Fruit fly (Drosophila melanogaster): ENCODE results near the gene Mst36Fa.

Gene Mst36Fa

DNA sequence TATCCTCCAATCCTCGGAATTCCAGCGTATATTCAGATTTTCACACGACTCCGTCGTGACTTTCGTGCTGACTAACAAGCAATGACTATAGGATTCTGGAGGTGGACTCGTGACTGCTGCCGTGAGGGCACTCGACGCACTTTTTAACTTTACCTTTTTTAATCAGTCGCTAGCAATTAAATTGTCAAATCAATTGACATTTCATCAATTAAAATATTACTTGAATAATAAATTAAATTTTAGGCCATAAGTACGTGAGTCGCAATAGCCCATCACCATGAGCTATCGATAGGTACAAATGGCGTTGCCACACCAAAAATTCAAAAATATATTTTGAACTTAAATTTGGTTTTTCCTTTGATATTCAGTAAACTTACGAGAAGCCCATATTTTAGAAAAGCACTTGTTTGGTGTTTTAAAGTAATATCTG lies 28.8 kb upstream of the Mst36Fa start, which contains the start of gene Jwa (continued):
- TF ChIP-seq CG14710 (tag; optimal IDR thresholded peaks at IDR 0.05) (peak; percentile 88), GATAe (GFP tag; conservative IDR thresholded peaks at IDR 0.05) (peak; percentile 41; the same call in 1 of the 2 replicates), Ets65A (GFP tag) (peak; percentile 99), Awh (GFP tag; IDR thresholded peaks at IDR 0.05) (peak; percentile 80), schlank (tag; optimal IDR thresholded peaks at IDR 0.05) (peak; percentile 72), HLH3B (GFP tag; IDR thresholded peaks at IDR 0.05) (peak; percentile 94), Spps (tag; optimal IDR thresholded peaks at IDR 0.05) (peak; percentile 72), CG32772 (GFP tag; IDR thresholded peaks at IDR 0.05) (peak; percentile 88), CG1024 (GFP tag; IDR thresholded peaks at IDR 0.05) (peak; percentile 87), CG30431 (GFP tag; optimal IDR thresholded peaks at IDR 0.05) (peak; percentile 96), Mrtf (GFP tag; IDR thresholded peaks at IDR 0.05) (peak; percentile 84), Tbp (GFP tag; optimal IDR thresholded peaks at IDR 0.05) (no peak), gsb (GFP tag; IDR thresholded peaks at IDR 0.05) (peak; percentile 74), CG16863 (GFP tag; optimal IDR thresholded peaks at IDR 0.05) (peak; percentile 84), CoRest (tag; optimal IDR thresholded peaks at IDR 0.05) (peak; percentile 93), dpn (GFP tag; optimal IDR thresholded peaks at IDR 0.05) (peak; percentile 89 to 98), Dref (GFP tag; IDR thresholded peaks at IDR 0.05) (peak; percentile 68), dimm (GFP tag; IDR thresholded peaks at IDR 0.05) (peak; percentile 85), MTF-1 (GFP tag; optimal IDR thresholded peaks at IDR 0.05; ENCODE audit: borderline replicate concordance) (no peak), lmd (GFP tag; IDR thresholded peaks at IDR 0.05) (peak; percentile 91), jigr1 (GFP tag; IDR thresholded peaks at IDR 0.05) (peak; percentile 88), CG9727 (GFP tag; optimal IDR thresholded peaks at IDR 0.05) (peak; percentile 81), CG2202 (tag; optimal IDR thresholded peaks at IDR 0.05) (peak; percentile 91), dmrt99B (tag; optimal IDR thresholded peaks at IDR 0.05) (peak; percentile 84), hb (GFP tag; IDR thresholded peaks at IDR 0.05; ENCODE audit: partially characterized antibody) (peak; percentile 99), stc (GFP tag; IDR thresholded peaks at IDR 0.05) (peak; percentile 78), CG12071 (GFP tag; optimal IDR thresholded peaks at IDR 0.05) (no peak), Ets97D (GFP tag; optimal IDR thresholded peaks at IDR 0.05) (peak; percentile 77), CG17186 (GFP tag; optimal IDR thresholded peaks at IDR 0.05) (peak; percentile 36), Ravus (GFP tag; IDR thresholded peaks at IDR 0.05) (peak; percentile 53), CG14860 (GFP tag; IDR thresholded peaks at IDR 0.05; ENCODE audit: partially characterized antibody) (peak; percentile 100), nerfin-1 (tag; optimal IDR thresholded peaks at IDR 0.05) (peak; percentile 89), corto (GFP tag; optimal IDR thresholded peaks at IDR 0.05) (peak; percentile 22), Meics (GFP tag; optimal IDR thresholded peaks at IDR 0.05) (peak; percentile 80), Dfd (GFP tag; optimal IDR thresholded peaks at IDR 0.05) (no peak), CrebB (tag; optimal IDR thresholded peaks at IDR 0.05) (peak; percentile 90), CG8359 (GFP tag; optimal IDR thresholded peaks at IDR 0.05; ENCODE audit: borderline replicate concordance) (peak; percentile 10), CG3726 (GFP tag; IDR thresholded peaks at IDR 0.05) (peak; percentile 90), fd64A (GFP tag; optimal IDR thresholded peaks at IDR 0.05) (no peak), CG4617 (GFP tag; optimal IDR thresholded peaks at IDR 0.05; ENCODE audit: borderline replicate concordance) (peak; percentile 97), wor (GFP tag; IDR thresholded peaks at IDR 0.05) (peak; percentile 80), Hmr (GFP tag; optimal IDR thresholded peaks at IDR 0.05) (peak; percentile 97), Doc3 (GFP tag; IDR thresholded peaks at IDR 0.05; ENCODE audit: partially characterized antibody) (peak; percentile 100), crc (GFP tag; optimal IDR thresholded peaks at IDR 0.05) (peak; percentile 79), oc (tag; optimal IDR thresholded peaks at IDR 0.05) (no peak), CG4707 (GFP tag; optimal IDR thresholded peaks at IDR 0.05) (peak; percentile 42), CG10543 (GFP tag; optimal IDR thresholded peaks at IDR 0.05) (peak; percentile 94), C15 (GFP tag; IDR thresholded peaks at IDR 0.05) (peak; percentile 87), inv (GFP tag; IDR thresholded peaks at IDR 0.05; ENCODE audit: partially characterized antibody) (peak; percentile 100), sens-2 (GFP tag; IDR thresholded peaks at IDR 0.05) (peak; percentile 86), Elba2 (GFP tag; optimal IDR thresholded peaks at IDR 0.05) (peak; percentile 75)

All from whole organism, embryonic.